Worm (Caenorhabditis elegans) whole organism, L4 larva: ENCODE measurements around the gene metr-1.
A peak's percentile ranks its signal among the peaks of the same experiment; 100 is the strongest.
"Not testable (repeated sequence)": the region's sequence is repeated elsewhere in the genome, so short reads cannot be mapped to it uniquely, and the experiment has no call there.

Source experiments
- T20F7.1 ChIP-seq: fragments of 200-800 bp; sonication (Bioruptor generic); optimal IDR thresholded peaks from 2 replicates; lab custom pipeline; 2018; ENCODE audit warnings: mild to moderate bottlenecking, missing genetic modification characterization, missing compliant biosample characterization
- T26A8.4 ChIP-seq: fragments of 200-800 bp; sonication (Bioruptor generic); IDR thresholded peaks from 2 replicates; pipeline ENCODE4 v1.3.6; 2022; ENCODE audit warnings: missing genetic modification characterization, missing compliant biosample characterization
- aly-2 ChIP-seq: sonication (generic microtip); optimal IDR thresholded peaks from 2 replicates; lab custom pipeline; 2018; ENCODE audit warnings: missing biosample characterization, missing genetic modification characterization
- ceh-28 ChIP-seq: fragments of 150-350 bp; optimal IDR thresholded peaks from 2 replicates; lab custom pipeline; 2014; ENCODE audit warnings: missing biosample characterization, missing genetic modification reagents, missing genetic modification characterization
- ceh-82 ChIP-seq: sonication (generic microtip); optimal IDR thresholded peaks from 2 replicates; lab custom pipeline; 2017; ENCODE audit warnings: missing biosample characterization, missing genetic modification characterization
- cey-2 ChIP-seq: sonication (generic microtip); optimal IDR thresholded peaks from 3 replicates; lab custom pipeline; 2017; ENCODE audit warnings: missing genetic modification characterization, mild to moderate bottlenecking, missing compliant biosample characterization, antibody characterized with exemption, borderline replicate concordance; ENCODE audit not compliant: insufficient read depth
- ctbp-1 ChIP-seq: fragments of 200-800 bp; sonication (Bioruptor generic); IDR thresholded peaks from 2 replicates; pipeline ENCODE4 v1.3.6; 2022; ENCODE audit warnings: missing genetic modification reagents, missing genetic modification characterization, missing compliant biosample characterization
- daf-16 ChIP-seq, 3 experiments: sonication (generic microtip); optimal IDR thresholded peaks; 2 replicates each; lab custom pipeline; 2016 to 2017; ENCODE audit warnings: missing genetic modification characterization in 3 of 3, missing genetic modification reagents in 3 of 3, mild to moderate bottlenecking in 2 of 3, missing compliant biosample characterization in 2 of 3, missing biosample characterization in 1 of 3, moderate library complexity in 1 of 3
- daf-19 ChIP-seq: fragments of 200-800 bp; sonication (Bioruptor generic); conservative IDR thresholded peaks from 2 replicates; pipeline ENCODE4 v1.3.6; 2022; ENCODE audit warnings: missing genetic modification characterization, missing compliant biosample characterization
- dmd-6 ChIP-seq: fragments of 200-800 bp; sonication (Bioruptor generic); IDR thresholded peaks from 2 replicates; pipeline ENCODE4 v1.3.6; 2022; ENCODE audit warnings: missing genetic modification reagents, missing genetic modification characterization, missing compliant biosample characterization
- dpl-1 ChIP-seq: fragments of 150-350 bp; optimal IDR thresholded peaks from 2 replicates; lab custom pipeline; 2014; ENCODE audit warnings: missing biosample characterization, missing genetic modification reagents, missing genetic modification characterization
- egl-43 ChIP-seq: fragments of 200-800 bp; sonication (Bioruptor generic); IDR thresholded peaks from 2 replicates; pipeline ENCODE4 v1.3.6; 2022; ENCODE audit warnings: missing genetic modification reagents, missing genetic modification characterization, missing compliant biosample characterization
- hlh-11 ChIP-seq: fragments of 200-800 bp; sonication (Bioruptor generic); optimal IDR thresholded peaks from 2 replicates; lab custom pipeline; 2018; ENCODE audit warnings: mild to moderate bottlenecking, missing genetic modification characterization, missing compliant biosample characterization
- hmg-1.1 ChIP-seq: fragments of 200-800 bp; sonication (Bioruptor generic); IDR thresholded peaks from 2 replicates; pipeline ENCODE4 v1.3.6; 2022; ENCODE audit warnings: missing genetic modification reagents, missing genetic modification characterization, missing compliant biosample characterization
- lim-7 ChIP-seq: fragments of 200-800 bp; sonication (Bioruptor generic); IDR thresholded peaks from 2 replicates; pipeline ENCODE4 v1.3.6; 2022; ENCODE audit warnings: missing genetic modification characterization, missing compliant biosample characterization
- lin-1 ChIP-seq: fragments of 200-800 bp; sonication (Bioruptor generic); IDR thresholded peaks from 2 replicates; pipeline ENCODE4 v1.3.6; 2022; ENCODE audit warnings: missing genetic modification reagents, missing genetic modification characterization, missing compliant biosample characterization
- lin-13 ChIP-seq: fragments of 150-350 bp; optimal IDR thresholded peaks from 2 replicates; lab custom pipeline; 2014; ENCODE audit warnings: missing biosample characterization, missing genetic modification reagents, missing genetic modification characterization
- lin-29 ChIP-seq: fragments of 200-800 bp; sonication (Bioruptor generic); IDR thresholded peaks from 2 replicates; pipeline ENCODE4 v1.3.6; 2022; ENCODE audit warnings: missing genetic modification reagents, missing genetic modification characterization, missing compliant biosample characterization
- madf-5 ChIP-seq, 2 experiments: fragments of 200-800 bp; sonication (Bioruptor generic); IDR thresholded peaks; 2 replicates each; pipeline ENCODE4 v1.3.6; 2022; ENCODE audit warnings: missing compliant biosample characterization in 2 of 2, missing genetic modification characterization in 2 of 2
- mep-1 ChIP-seq: fragments of 150-350 bp; sonication (generic microtip); optimal IDR thresholded peaks from 3 replicates; lab custom pipeline; 2014; ENCODE audit warnings: missing biosample characterization, missing genetic modification characterization
- nhr-111 ChIP-seq: fragments of 200-800 bp; sonication (Bioruptor generic); optimal IDR thresholded peaks from 2 replicates; lab custom pipeline; 2018; ENCODE audit warnings: mild to moderate bottlenecking, missing genetic modification characterization, missing compliant biosample characterization
- nhr-28 ChIP-seq: fragments of 150-350 bp; optimal IDR thresholded peaks from 2 replicates; lab custom pipeline; 2014; ENCODE audit warnings: missing biosample characterization, missing genetic modification characterization
- nhr-41 ChIP-seq: fragments of 200-800 bp; sonication (Bioruptor generic); IDR thresholded peaks from 2 replicates; pipeline ENCODE4 v1.3.6; 2022; ENCODE audit warnings: missing genetic modification reagents, missing genetic modification characterization, missing compliant biosample characterization
- nhr-48 ChIP-seq: sonication (generic microtip); optimal IDR thresholded peaks from 2 replicates; lab custom pipeline; 2016; ENCODE audit warnings: mild to moderate bottlenecking, missing genetic modification characterization, missing compliant biosample characterization
- nhr-6 ChIP-seq: fragments of 150-350 bp; optimal IDR thresholded peaks from 2 replicates; lab custom pipeline; 2014; ENCODE audit warnings: missing biosample characterization, missing genetic modification characterization
- nhr-77 ChIP-seq: fragments of 150-350 bp; optimal IDR thresholded peaks from 2 replicates; lab custom pipeline; 2014; ENCODE audit warnings: missing biosample characterization, missing genetic modification characterization
- pqm-1 ChIP-seq: sonication (generic microtip); optimal IDR thresholded peaks from 2 replicates; lab custom pipeline; 2017; ENCODE audit warnings: missing biosample characterization, missing genetic modification characterization
- rbr-2 ChIP-seq: sonication (generic microtip); optimal IDR thresholded peaks from 2 replicates; lab custom pipeline; 2016; ENCODE audit warnings: missing genotype, missing genetic modification characterization, missing compliant biosample characterization
- saeg-2 ChIP-seq: fragments of 200-800 bp; sonication (Bioruptor generic); IDR thresholded peaks from 2 replicates; pipeline ENCODE4 v1.3.6; 2022; ENCODE audit warnings: missing genetic modification reagents, missing genetic modification characterization, missing compliant biosample characterization
- sdz-12 ChIP-seq: fragments of 200-800 bp; sonication (Bioruptor generic); optimal IDR thresholded peaks from 2 replicates; lab custom pipeline; 2018; ENCODE audit warnings: mild to moderate bottlenecking, missing genetic modification characterization, missing compliant biosample characterization
- skn-1 ChIP-seq: fragments of 150-350 bp; optimal IDR thresholded peaks from 2 replicates; lab custom pipeline; 2014; ENCODE audit warnings: missing biosample characterization, missing genetic modification characterization
- snpc-4 ChIP-seq: fragments of 150-350 bp; optimal IDR thresholded peaks from 2 replicates; lab custom pipeline; 2014; ENCODE audit warnings: missing biosample characterization, missing genetic modification characterization
- spr-1 ChIP-seq: sonication (generic microtip); optimal IDR thresholded peaks from 2 replicates; lab custom pipeline; 2016; ENCODE audit warnings: mild to moderate bottlenecking, missing genetic modification characterization, missing compliant biosample characterization
- spr-3 ChIP-seq: fragments of 200-800 bp; sonication (Bioruptor generic); optimal IDR thresholded peaks from 2 replicates; lab custom pipeline; 2018; ENCODE audit warnings: mild to moderate bottlenecking, missing genetic modification characterization, missing compliant biosample characterization
- tag-97 ChIP-seq: fragments of 200-800 bp; sonication (Bioruptor generic); IDR thresholded peaks from 2 replicates; pipeline ENCODE4 v1.3.6; 2022; ENCODE audit warnings: missing genetic modification characterization, missing compliant biosample characterization
- unc-62 ChIP-seq, 3 experiments: fragments of 150-350 bp in 1 of 3; sonication (generic microtip); optimal IDR thresholded peaks in 2 of 3; peaks in 1 of 3; 1 replicate in 1 of 3; 2 replicates in 2 of 3; lab custom pipeline; 2014 to 2017; ENCODE audit warnings: missing biosample characterization in 3 of 3, missing genetic modification characterization in 3 of 3, missing genetic modification reagents in 3 of 3, missing genotype in 1 of 3
- ztf-7 ChIP-seq: fragments of 150-350 bp; optimal IDR thresholded peaks from 2 replicates; lab custom pipeline; 2014; ENCODE audit warnings: missing biosample characterization, missing genetic modification characterization

metr-1 gene

ce11 chrII:10917174-10917573 lies 9.2 kb upstream of the metr-1 start, which contains the start of gene F44F4.10:
F44F4.10 (minus strand) TSS chrII:10917274.
- TF ChIP-seq nhr-48 (tag; lab: Kevin White, UChicago) (no peak), unc-62 (GFP tag; optimal IDR thresholded peaks at IDR 0.05 in 1 of 2; lab: Kevin White, UChicago) (peak in 1 of 2 experiments; percentile 48), unc-62 (tag; optimal IDR thresholded peaks at IDR 0.05; lab: Kevin White, UChicago) (no peak), spr-1 (no peak)

ce11 chrII:10918293-10918756 lies 8.0 kb upstream of the metr-1 start, which contains the start of gene tba-4:
tba-4 (plus strand) TSS chrII:10918706.
- TF ChIP-seq lin-1 (GFP tag; lab: Robert Waterston, UW) (no peak), ztf-7 (no peak), daf-16 (GFP tag; optimal IDR thresholded peaks at IDR 0.05; lab: Kevin White, UChicago) (no peak), daf-16 (tag; optimal IDR thresholded peaks at IDR 0.05; lab: Kevin White, UChicago) (peak; percentile 55), aly-2 (tag; lab: Kevin White, UChicago) (no peak), hlh-11 (tag; lab: Kevin White, UChicago) (peak; percentile 30), cey-2 (tag; lab: Kevin White, UChicago) (no peak), nhr-28 (tag; lab: Kevin White, UChicago) (peak; percentile 86), nhr-111 (GFP tag; lab: Kevin White, UChicago) (no peak), tag-97 (no peak), spr-3 (no peak), lim-7 (GFP tag; lab: Robert Waterston, UW) (no peak), lin-29 (GFP tag; lab: Robert Waterston, UW) (no peak), nhr-6 (tag; lab: Kevin White, UChicago) (peak; percentile 3), madf-5 (GFP tag; IDR thresholded peaks at IDR 0.05; lab: Robert Waterston, UW) (no peak), saeg-2 (GFP tag; lab: Robert Waterston, UW) (no peak), spr-1 (no peak), snpc-4 (tag; lab: Kevin White, UChicago) (no peak), nhr-77 (tag; lab: Kevin White, UChicago) (no peak), sdz-12 (GFP tag; lab: Kevin White, UChicago) (no peak), hmg-1.1 (GFP tag; lab: Robert Waterston, UW) (no peak), T20F7.1 (GFP tag; lab: Kevin White, UChicago) (no peak), ctbp-1 (GFP tag; lab: Robert Waterston, UW) (no peak), skn-1 (tag; lab: Kevin White, UChicago) (no peak), dmd-6 (GFP tag; lab: Robert Waterston, UW) (no peak; the same call in 1 of the 2 replicates), egl-43 (GFP tag; lab: Robert Waterston, UW) (no peak), nhr-41 (GFP tag; lab: Robert Waterston, UW) (no peak), dpl-1 (GFP tag; lab: Kevin White, UChicago) (no peak), pqm-1 (tag; lab: Kevin White, UChicago) (peak; percentile 79), daf-19 (GFP tag; lab: Robert Waterston, UW) (no peak), lin-13 (GFP tag; lab: Kevin White, UChicago) (no peak), rbr-2 (tag; lab: Kevin White, UChicago) (no peak), ceh-28 (tag; lab: Kevin White, UChicago) (no peak), T26A8.4 (no peak)

ce11 chrII:10922874-10923273 lies 3.5 kb upstream of the metr-1 start, which contains the start of gene Y19D2B.1:
Y19D2B.1 (minus strand) TSS chrII:10922974.
- not testable (repeated sequence) for TF ChIP-seq mep-1; ceh-82 (tag; lab: Kevin White, UChicago); T26A8.4
